Worm (Caenorhabditis elegans) whole organism, L3 larva: ENCODE measurements around the gene nhr-115.

Source experiments
- R02D3.7 ChIP-seq: fragments of 150-350 bp; optimal IDR thresholded peaks from 2 replicates; lab custom pipeline; 2014; ENCODE audit warnings: missing biosample characterization, missing genetic modification characterization
- aly-2 ChIP-seq: fragments of 150-350 bp; optimal IDR thresholded peaks from 2 replicates; lab custom pipeline; 2014; ENCODE audit warnings: missing biosample characterization, missing genetic modification characterization
- ceh-16 ChIP-seq: sonication (generic microtip); optimal IDR thresholded peaks from 2 replicates; lab custom pipeline; 2017; ENCODE audit warnings: missing biosample characterization, missing genetic modification characterization
- egl-27 ChIP-seq: sonication (generic microtip); optimal IDR thresholded peaks from 4 replicates; lab custom pipeline; 2017; ENCODE audit warnings: missing biosample characterization, missing genetic modification reagents, missing genetic modification characterization
- mdl-1 ChIP-seq: fragments of 150-350 bp; optimal IDR thresholded peaks from 2 replicates; lab custom pipeline; 2014; ENCODE audit warnings: missing biosample characterization, missing genetic modification characterization
- nhr-11 ChIP-seq: fragments of 150-350 bp; optimal IDR thresholded peaks from 2 replicates; lab custom pipeline; 2014; ENCODE audit warnings: missing biosample characterization, missing genetic modification characterization
- nhr-28 ChIP-seq: fragments of 150-350 bp; optimal IDR thresholded peaks from 2 replicates; lab custom pipeline; 2014; ENCODE audit warnings: missing biosample characterization, missing genetic modification characterization
- nhr-77 ChIP-seq: fragments of 150-350 bp; optimal IDR thresholded peaks from 2 replicates; lab custom pipeline; 2014; ENCODE audit warnings: missing biosample characterization, missing genetic modification characterization
- pqm-1 ChIP-seq: fragments of 150-350 bp; optimal IDR thresholded peaks from 2 replicates; lab custom pipeline; 2017; ENCODE audit warnings: missing biosample characterization, missing genetic modification characterization, inconsistent platforms
- ztf-4 ChIP-seq: fragments of 150-350 bp; optimal IDR thresholded peaks from 2 replicates; lab custom pipeline; 2014; ENCODE audit warnings: missing biosample characterization, missing genetic modification characterization

- TF ChIP-seq ceh-16 (tag; lab: Kevin White, UChicago) (no peak), R02D3.7 (tag; lab: Kevin White, UChicago) (no peak), aly-2 (tag; lab: Kevin White, UChicago) (no peak), nhr-11 (tag; lab: Kevin White, UChicago) (no peak), nhr-77 (no peak), pqm-1 (tag; lab: Kevin White, UChicago) (no peak), mdl-1 (tag; lab: Kevin White, UChicago) (no peak), egl-27 (tag; lab: Kevin White, UChicago) (no peak), ztf-4 (tag; lab: Kevin White, UChicago) (no peak), nhr-28 (tag; lab: Kevin White, UChicago) (no peak)
Measured at ce11 chrV:2242630-2243029, 49.7 kb upstream of the nhr-115 start, which contains the start of gene cyp-33C3.
